Worm (Caenorhabditis elegans) whole organism, L1 larva: Measurements from ENCODE around the gene arle-14.

Experiments used
- elt-2 ChIP-seq: sonication (generic microtip); optimal IDR thresholded peaks from 2 replicates; lab custom pipeline; 2016; ENCODE audit warnings: missing genetic modification characterization, mild to moderate bottlenecking, inconsistent platforms, missing compliant biosample characterization, missing genetic modification reagents
- fkh-4 ChIP-seq: sonication (generic microtip); optimal IDR thresholded peaks from 2 replicates; lab custom pipeline; 2016; ENCODE audit warnings: missing compliant biosample characterization, missing genetic modification characterization, borderline replicate concordance
- hlh-4 ChIP-seq: sonication (generic microtip); optimal IDR thresholded peaks from 2 replicates; lab custom pipeline; 2016; ENCODE audit warnings: mild to moderate bottlenecking, missing genetic modification characterization, missing compliant biosample characterization
- lin-39 ChIP-seq: fragments of 150-350 bp; optimal IDR thresholded peaks from 2 replicates; lab custom pipeline; 2014; ENCODE audit warnings: missing biosample characterization, missing genetic modification reagents, missing genetic modification characterization
- nhr-71 ChIP-seq: sonication (generic microtip); optimal IDR thresholded peaks from 2 replicates; lab custom pipeline; 2016; ENCODE audit warnings: mild to moderate bottlenecking, missing genetic modification characterization, moderate library complexity, missing compliant biosample characterization
- pax-3 ChIP-seq: fragments of 200-800 bp; sonication (Bioruptor generic); optimal IDR thresholded peaks from 2 replicates; lab custom pipeline; 2018; ENCODE audit warnings: mild to moderate bottlenecking, missing genetic modification characterization, moderate library complexity, missing compliant biosample characterization
- snpc-4 ChIP-seq: fragments of 150-350 bp; optimal IDR thresholded peaks from 2 replicates; lab custom pipeline; 2014; ENCODE audit warnings: missing biosample characterization, missing genetic modification characterization
- unc-62 ChIP-seq: fragments of 150-350 bp; optimal IDR thresholded peaks from 2 replicates; lab custom pipeline; 2014; ENCODE audit warnings: missing biosample characterization, missing genetic modification reagents, missing genetic modification characterization
- vab-15 ChIP-seq: sonication (generic microtip); optimal IDR thresholded peaks from 2 replicates; lab custom pipeline; 2017; ENCODE audit warnings: missing genotype, mild to moderate bottlenecking, missing genetic modification characterization, missing compliant biosample characterization
- ztf-11 ChIP-seq, 2 experiments: sonication (generic microtip); optimal IDR thresholded peaks; 2 replicates each; lab custom pipeline; 2016 to 2017; ENCODE audit warnings: missing genetic modification characterization in 2 of 2, missing biosample characterization in 1 of 2, missing compliant biosample characterization in 1 of 2

DNA sequence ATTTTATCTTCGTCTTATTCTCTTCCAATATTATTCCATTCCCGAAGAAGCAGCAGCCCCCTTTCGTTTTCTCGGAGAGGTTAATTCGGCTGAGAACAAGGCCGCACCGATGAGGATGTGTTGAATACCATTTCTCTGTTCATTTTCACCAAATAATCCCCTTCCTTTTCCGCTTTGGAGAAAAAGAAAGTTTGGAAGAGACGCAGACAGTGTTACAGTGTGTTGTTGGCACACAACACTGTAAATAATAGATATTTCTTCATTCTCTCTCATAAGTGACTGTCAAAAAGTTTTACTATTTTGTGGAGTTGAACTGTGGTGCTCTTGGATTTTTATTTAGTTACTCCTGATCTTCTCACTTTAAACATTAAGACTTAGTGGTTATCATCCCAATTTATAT is 27.4 kb upstream of the arle-14 start:
- TF ChIP-seq hlh-4 (tag; lab: Kevin White, UChicago) = no peak
- TF ChIP-seq ztf-11 (tag; optimal IDR thresholded peaks at IDR 0.05; lab: Kevin White, UChicago) = no peak
- no peak for TF ChIP-seq pax-3 (tag; lab: Kevin White, UChicago)
- TF ChIP-seq snpc-4 = no peak
- TF ChIP-seq fkh-4 (tag; lab: Kevin White, UChicago) = no peak
- TF ChIP-seq lin-39 (tag; lab: Kevin White, UChicago) = no peak
- TF ChIP-seq unc-62 (GFP tag; lab: Kevin White, UChicago) = no peak
- no peak for TF ChIP-seq vab-15 (tag; lab: Kevin White, UChicago)
- TF ChIP-seq nhr-71 (tag; lab: Kevin White, UChicago) = no peak
- no peak for TF ChIP-seq elt-2
